Fruit fly (Drosophila melanogaster) whole organism, embryonic: ENCODE data around the gene MTPAP.
A peak's percentile ranks its signal among the peaks of the same experiment; 100 is the strongest.

ENCODE experiments used
- B-H2 ChIP-seq: fragments of 200-800 bp; sonication (Bioruptor generic); optimal IDR thresholded peaks from 2 replicates; lab custom pipeline; 2018; ENCODE audit warnings: missing biosample characterization, mild to moderate bottlenecking, missing genetic modification characterization
- CG11696 ChIP-seq: fragments of 200-800 bp; sonication (Bioruptor generic); IDR thresholded peaks from 2 replicates; pipeline ENCODE4 v1.3.6; 2022; ENCODE audit warnings: missing biosample characterization, missing genetic modification characterization
- CG12769 ChIP-seq: fragments of 200-800 bp; sonication (Bioruptor generic); optimal IDR thresholded peaks from 2 replicates; lab custom pipeline; 2019; ENCODE audit warnings: missing biosample characterization, mild to moderate bottlenecking, missing genetic modification characterization, moderate library complexity
- CG16779 ChIP-seq: fragments of 200-800 bp; sonication (Bioruptor generic); IDR thresholded peaks from 2 replicates; pipeline ENCODE4 v1.3.6; 2022; ENCODE audit warnings: missing biosample characterization, missing genetic modification characterization
- CG16813 ChIP-seq: fragments of 200-800 bp; sonication (Bioruptor generic); IDR thresholded peaks from 3 replicates; pipeline ENCODE4 v1.3.6; 2022; ENCODE audit warnings: missing biosample characterization, missing genetic modification characterization; ENCODE audit not compliant: partially characterized antibody
- CG17829 ChIP-seq: fragments of 200-800 bp; optimal IDR thresholded peaks from 2 replicates; lab custom pipeline; 2019; ENCODE audit warnings: missing biosample characterization, mild to moderate bottlenecking, missing genetic modification characterization, moderate library complexity
- CG18599 ChIP-seq: fragments of 200-800 bp; sonication (Bioruptor generic); optimal IDR thresholded peaks from 3 replicates; lab custom pipeline; 2017; ENCODE audit warnings: missing biosample characterization, missing genetic modification characterization, mild to moderate bottlenecking, moderate library complexity, missing genetic modification reagents
- CG31441 ChIP-seq: fragments of 200-800 bp; sonication (Bioruptor generic); IDR thresholded peaks from 2 replicates; pipeline ENCODE4 v1.3.6; 2022; ENCODE audit warnings: missing biosample characterization, missing genetic modification characterization
- CG33557 ChIP-seq: fragments of 200-800 bp; sonication (Bioruptor generic); optimal IDR thresholded peaks from 2 replicates; lab custom pipeline; 2019; ENCODE audit warnings: missing biosample characterization, mild to moderate bottlenecking, missing genetic modification characterization, moderate library complexity
- CG34224 ChIP-seq: fragments of 200-800 bp; sonication (Bioruptor generic); IDR thresholded peaks from 3 replicates; pipeline ENCODE4 v1.3.6; 2022; ENCODE audit warnings: missing biosample characterization, missing genetic modification characterization; ENCODE audit not compliant: partially characterized antibody
- CG4404 ChIP-seq: fragments of 200-800 bp; sonication (Bioruptor generic); IDR thresholded peaks from 2 replicates; pipeline ENCODE4 v1.3.6; 2022; ENCODE audit warnings: missing biosample characterization, missing genetic modification characterization
- CG5180 ChIP-seq: fragments of 200-800 bp; sonication (Bioruptor generic); optimal IDR thresholded peaks from 3 replicates; lab custom pipeline; 2017; ENCODE audit warnings: missing biosample characterization, missing genetic modification characterization, mild to moderate bottlenecking, moderate library complexity, missing genetic modification reagents
- CG7963 ChIP-seq: fragments of 200-800 bp; sonication (Bioruptor generic); IDR thresholded peaks from 3 replicates; pipeline ENCODE4 v1.3.6; 2022; ENCODE audit warnings: missing biosample characterization, missing genetic modification characterization; ENCODE audit not compliant: partially characterized antibody
- CG8089 ChIP-seq: fragments of 200-800 bp; sonication (Bioruptor generic); optimal IDR thresholded peaks from 3 replicates; lab custom pipeline; 2016; ENCODE audit warnings: missing biosample characterization, missing genetic modification characterization
- Dbx ChIP-seq: fragments of 200-800 bp; sonication (Bioruptor generic); IDR thresholded peaks from 3 replicates; pipeline ENCODE4 v1.3.6; 2022; ENCODE audit warnings: missing biosample characterization, missing genetic modification characterization
- Deaf1 ChIP-seq: fragments of 200-800 bp; optimal IDR thresholded peaks from 3 replicates; lab custom pipeline; 2019; ENCODE audit warnings: missing biosample characterization, mild to moderate bottlenecking, missing genetic modification characterization, moderate library complexity
- Dll ChIP-seq: fragments of 200-800 bp; sonication (Bioruptor generic); IDR thresholded peaks from 4 replicates; pipeline ENCODE4 v1.3.6; 2022; ENCODE audit warnings: missing biosample characterization, missing genetic modification characterization; ENCODE audit not compliant: partially characterized antibody
- Gug ChIP-seq: fragments of 200-800 bp; sonication (Bioruptor generic); IDR thresholded peaks from 4 replicates; pipeline ENCODE4 v1.3.6; 2022; ENCODE audit warnings: missing biosample characterization, missing genetic modification characterization
- Hey ChIP-seq: fragments of 200-800 bp; sonication (Bioruptor generic); optimal IDR thresholded peaks from 3 replicates; lab custom pipeline; 2018; ENCODE audit warnings: missing biosample characterization, mild to moderate bottlenecking, missing genetic modification characterization
- Hmr ChIP-seq: fragments of 200-800 bp; sonication (Bioruptor generic); optimal IDR thresholded peaks from 3 replicates; lab custom pipeline; 2017; ENCODE audit warnings: mild to moderate bottlenecking, missing biosample characterization, missing genetic modification reagents, missing genetic modification characterization
- MBD-R2 ChIP-seq: fragments of 200-800 bp; sonication (Bioruptor generic); IDR thresholded peaks from 2 replicates; pipeline ENCODE4 v1.3.6; 2022; ENCODE audit warnings: missing biosample characterization, missing genetic modification characterization
- Mrtf ChIP-seq: fragments of 200-800 bp; sonication (Bioruptor generic); IDR thresholded peaks from 3 replicates; pipeline ENCODE4 v1.3.6; 2022; ENCODE audit warnings: missing biosample characterization, missing genetic modification characterization
- NFAT ChIP-seq: fragments of 200-800 bp; sonication (Bioruptor generic); IDR thresholded peaks from 2 replicates; pipeline ENCODE4 v1.3.6; 2022; ENCODE audit warnings: missing biosample characterization, missing genetic modification characterization
- Oaz ChIP-seq: fragments of 200-800 bp; sonication (Bioruptor generic); IDR thresholded peaks from 2 replicates; pipeline ENCODE4 v1.3.6; 2022; ENCODE audit warnings: missing biosample characterization, missing genetic modification characterization
- Pdp1 ChIP-seq, 2 experiments: fragments of 200-800 bp; sonication (Bioruptor generic); optimal IDR thresholded peaks; 3 replicates each; lab custom pipeline; 2016; ENCODE audit warnings: missing biosample characterization in 2 of 2, missing genetic modification characterization in 2 of 2, mild to moderate bottlenecking in 1 of 2, moderate library complexity in 1 of 2
- Taf1 ChIP-seq: fragments of 200-800 bp; sonication (Bioruptor generic); IDR thresholded peaks from 2 replicates; pipeline ENCODE4 v1.3.6; 2022; ENCODE audit warnings: missing biosample characterization, missing genetic modification characterization
- YL-1 ChIP-seq: fragments of 200-800 bp; sonication (Bioruptor generic); optimal IDR thresholded peaks from 3 replicates; lab custom pipeline; 2017; ENCODE audit warnings: missing biosample characterization, mild to moderate bottlenecking, missing genetic modification characterization
- bab2 ChIP-seq: fragments of 200-800 bp; sonication (Bioruptor generic); optimal IDR thresholded peaks from 2 replicates; lab custom pipeline; 2016; ENCODE audit warnings: missing biosample characterization, missing genetic modification characterization
- br ChIP-seq: fragments of >200 bp; optimal IDR thresholded peaks from 2 replicates; lab custom pipeline; 2017
- cas ChIP-seq: fragments of 200-800 bp; sonication (Bioruptor generic); IDR thresholded peaks from 2 replicates; pipeline ENCODE4 v1.3.6; 2022; ENCODE audit warnings: missing biosample characterization, missing genetic modification characterization
- dm ChIP-seq: fragments of 200-800 bp; sonication (Bioruptor generic); optimal IDR thresholded peaks from 3 replicates; lab custom pipeline; 2016; ENCODE audit warnings: missing biosample characterization, missing genetic modification characterization
- emc ChIP-seq: fragments of 200-800 bp; sonication (Bioruptor generic); optimal IDR thresholded peaks from 2 replicates; lab custom pipeline; 2016; ENCODE audit warnings: missing biosample characterization, missing genetic modification characterization
- fd102C ChIP-seq: fragments of 200-800 bp; sonication (Bioruptor generic); optimal IDR thresholded peaks from 2 replicates; lab custom pipeline; 2018; ENCODE audit warnings: missing biosample characterization, mild to moderate bottlenecking, missing genetic modification characterization, moderate library complexity
- gfzf ChIP-seq: fragments of 200-800 bp; sonication (Bioruptor generic); optimal IDR thresholded peaks from 2 replicates; lab custom pipeline; 2016; ENCODE audit warnings: missing biosample characterization, mild to moderate bottlenecking, missing genetic modification characterization, moderate library complexity
- hbn ChIP-seq: fragments of 200-800 bp; sonication (Bioruptor generic); IDR thresholded peaks from 2 replicates; pipeline ENCODE4 v1.3.6; 2022; ENCODE audit warnings: missing biosample characterization, missing genetic modification characterization; ENCODE audit not compliant: partially characterized antibody
- ken ChIP-seq: fragments of 200-800 bp; sonication (Bioruptor generic); IDR thresholded peaks from 3 replicates; pipeline ENCODE4 v1.3.6; 2022; ENCODE audit warnings: missing biosample characterization, missing genetic modification characterization
- luna ChIP-seq: fragments of 200-800 bp; sonication (Bioruptor generic); optimal IDR thresholded peaks from 2 replicates; lab custom pipeline; 2016; ENCODE audit warnings: missing biosample characterization, missing genetic modification characterization
- nerfin-1 ChIP-seq: fragments of 200-800 bp; sonication (Bioruptor generic); optimal IDR thresholded peaks from 3 replicates; lab custom pipeline; 2019; ENCODE audit warnings: missing biosample characterization, mild to moderate bottlenecking, missing genetic modification characterization, moderate library complexity
- onecut ChIP-seq: fragments of 200-800 bp; sonication (Bioruptor generic); IDR thresholded peaks from 2 replicates; pipeline ENCODE4 v1.3.6; 2022; ENCODE audit warnings: missing biosample characterization, missing genetic modification characterization
- pan ChIP-seq, 4 experiments: fragments of >200 bp in 3 of 4; fragments of 200-800 bp in 1 of 4; sonication (Bioruptor generic) in 1 of 4; optimal IDR thresholded peaks in 3 of 4; IDR thresholded peaks in 1 of 4; 2 replicates each; pipeline versions ENCODE4 v1.3.6 to Lab custom; 2017 to 2022; ENCODE audit warnings: missing biosample characterization in 2 of 4, missing genetic modification characterization in 2 of 4, mixed read lengths in 1 of 4
- pfk ChIP-seq: fragments of 200-800 bp; sonication (Bioruptor generic); optimal IDR thresholded peaks from 2 replicates; lab custom pipeline; 2018; ENCODE audit warnings: missing biosample characterization, mild to moderate bottlenecking, missing genetic modification characterization, moderate library complexity
- rib ChIP-seq: fragments of 200-800 bp; sonication (Bioruptor generic); IDR thresholded peaks from 2 replicates; pipeline ENCODE4 v1.3.6; 2022; ENCODE audit warnings: missing biosample characterization, missing genetic modification characterization
- sens ChIP-seq: fragments of 200-800 bp; sonication (Bioruptor generic); peaks from one replicate; lab custom pipeline; 2016; ENCODE audit warnings: missing biosample characterization, missing genetic modification characterization
- sob ChIP-seq: fragments of 200-800 bp; sonication (Bioruptor generic); IDR thresholded peaks from 2 replicates; pipeline ENCODE4 v1.3.6; 2022; ENCODE audit warnings: missing biosample characterization, missing genetic modification characterization
- ssp ChIP-seq: fragments of 200-800 bp; sonication (Bioruptor generic); IDR thresholded peaks from 2 replicates; pipeline ENCODE4 v1.3.6; 2022; ENCODE audit warnings: missing biosample characterization, missing genetic modification characterization
- tin ChIP-seq: fragments of 200-800 bp; sonication (Bioruptor generic); optimal IDR thresholded peaks from 3 replicates; lab custom pipeline; 2016; ENCODE audit warnings: missing biosample characterization, missing genetic modification characterization
- toy ChIP-seq: fragments of 200-800 bp; sonication (Bioruptor generic); IDR thresholded peaks from 2 replicates; pipeline ENCODE4 v1.3.6; 2022; ENCODE audit warnings: missing biosample characterization, missing genetic modification characterization
- unc-4 ChIP-seq: fragments of 200-800 bp; sonication (Bioruptor generic); IDR thresholded peaks from 2 replicates; pipeline ENCODE4 v1.3.6; 2022; ENCODE audit warnings: missing biosample characterization, missing genetic modification characterization; ENCODE audit not compliant: partially characterized antibody
- vvl ChIP-seq: fragments of 200-800 bp; sonication (Bioruptor generic); IDR thresholded peaks from 2 replicates; pipeline ENCODE4 v1.3.6; 2022; ENCODE audit warnings: missing biosample characterization, missing genetic modification characterization
- zen2 ChIP-seq: fragments of 200-800 bp; sonication (Bioruptor generic); IDR thresholded peaks from 3 replicates; pipeline ENCODE4 v1.3.6; 2022; ENCODE audit warnings: missing biosample characterization, missing genetic modification characterization; ENCODE audit not compliant: partially characterized antibody

MTPAP gene

DNA sequence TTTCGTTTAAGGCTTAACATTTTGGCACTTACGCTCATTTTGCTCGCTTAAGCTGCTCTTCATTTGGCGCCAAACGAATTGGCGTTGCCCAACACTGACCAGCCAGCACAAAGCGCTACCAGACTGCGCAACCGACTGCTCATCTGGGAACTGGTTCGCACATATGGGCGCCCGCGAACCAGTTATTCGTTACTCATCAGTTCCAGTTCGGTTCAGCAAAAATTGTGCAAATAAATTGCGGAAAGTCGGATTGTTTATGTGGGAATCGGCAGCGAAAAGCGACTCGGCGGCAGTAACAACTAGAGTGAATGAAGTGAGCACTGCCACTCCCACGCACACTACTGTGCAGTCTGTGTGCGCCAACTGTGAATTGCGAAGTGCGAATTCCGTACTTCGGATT lies 43.7 kb upstream of the MTPAP start, which contains the start of gene Rilpl (continued):
- TF ChIP-seq CG33557 (GFP tag; lab: Kevin White, UChicago) (no peak), fd102C (GFP tag; lab: Kevin White, UChicago) (no peak), vvl (peak; percentile 44; the same call in 1 of the 2 replicates), ken (GFP tag; lab: Robert Waterston, UW) (0 out of 3 replicates have a peak, but pooled peaks have one; percentile 24), Pdp1 (GFP tag; optimal IDR thresholded peaks at IDR 0.05; lab: Kevin White, UChicago) (peak in 1 of 2 experiments; percentile 62), tin (GFP tag; lab: Kevin White, UChicago) (peak; percentile 30), nerfin-1 (tag; lab: Kevin White, UChicago) (no peak), CG16779 (0 out of 2 replicates have a peak, but pooled peaks have one; percentile 35), CG4404 (GFP tag; lab: Robert Waterston, UW) (no peak), emc (GFP tag; lab: Kevin White, UChicago) (peak; percentile 9), CG5180 (GFP tag; lab: Kevin White, UChicago) (no peak), CG31441 (GFP tag; lab: Robert Waterston, UW) (no peak), CG8089 (no peak), CG34224 (GFP tag; lab: Robert Waterston, UW) (no peak), CG18599 (no peak), CG12769 (peak; percentile 55), Hmr (peak; percentile 45), Hey (tag; lab: Kevin White, UChicago) (no peak), hbn (GFP tag; lab: Robert Waterston, UW) (no peak), luna (GFP tag; lab: Kevin White, UChicago) (no peak), onecut (no peak), Deaf1 (tag; lab: Kevin White, UChicago) (peak; percentile 35), Dll (GFP tag; lab: Robert Waterston, UW) (no peak), dm (GFP tag; lab: Kevin White, UChicago) (peak; percentile 29), rib (GFP tag; lab: Robert Waterston, UW) (peak; percentile 87), CG17829 (tag; lab: Kevin White, UChicago) (peak; percentile 44), sob (GFP tag; lab: Robert Waterston, UW) (peak; percentile 50; the same call in 1 of the 2 replicates), pan (optimal IDR thresholded peaks at IDR 0.05; lab: Kevin White, UChicago) (no peak), pan (GFP tag; optimal IDR thresholded peaks at IDR 0.05 in 1 of 2, IDR thresholded peaks at IDR 0.05 in 1 of 2) (peak in 1 of 2 experiments; percentile 34), cas (no peak), Mrtf (GFP tag; lab: Robert Waterston, UW) (no peak), CG7963 (GFP tag; lab: Robert Waterston, UW) (0 out of 3 replicates have a peak, but pooled peaks have one; percentile 46), Oaz (GFP tag; lab: Robert Waterston, UW) (no peak), unc-4 (GFP tag; lab: Robert Waterston, UW) (peak; percentile 42; the same call in 1 of the 2 replicates), gfzf (GFP tag; lab: Kevin White, UChicago) (peak; percentile 26), B-H2 (peak; percentile 24), Dbx (GFP tag; lab: Robert Waterston, UW) (no peak), ssp (GFP tag; lab: Robert Waterston, UW) (no peak), br (lab: Kevin White, UChicago) (no peak), bab2 (GFP tag; lab: Kevin White, UChicago) (peak; percentile 2), sens (GFP tag; lab: Kevin White, UChicago) (peak; percentile 64), MBD-R2 (GFP tag; lab: Robert Waterston, UW) (peak; percentile 66), NFAT (GFP tag; lab: Robert Waterston, UW) (peak; percentile 49), YL-1 (GFP tag; lab: Kevin White, UChicago) (peak; percentile 84), CG16813 (GFP tag; lab: Robert Waterston, UW) (peak; percentile 46; the same call in 1 of the 3 replicates), toy (GFP tag; lab: Robert Waterston, UW) (no peak), Taf1 (GFP tag; lab: Robert Waterston, UW) (no peak), CG11696 (GFP tag; lab: Robert Waterston, UW) (no peak), pfk (GFP tag; lab: Kevin White, UChicago) (peak; percentile 30), zen2 (GFP tag; lab: Robert Waterston, UW) (peak; percentile 53; the same call in 1 of the 3 replicates), Gug (GFP tag; lab: Robert Waterston, UW) (no peak)
